Worm (Caenorhabditis elegans) whole organism, young adult: ENCODE results near the gene odr-10.

Source experiments
- B0019.2 ChIP-seq: fragments of 200-800 bp; sonication (Bioruptor generic); conservative IDR thresholded peaks from 2 replicates; pipeline ENCODE4 v1.3.6; 2022; ENCODE audit warnings: missing genetic modification reagents, missing genetic modification characterization, missing compliant biosample characterization
- F10E7.11 ChIP-seq: sonication (generic microtip); optimal IDR thresholded peaks from 2 replicates; lab custom pipeline; 2017; ENCODE audit warnings: mild to moderate bottlenecking, missing genetic modification characterization, moderate library complexity, missing compliant biosample characterization
- F33H1.4 ChIP-seq: fragments of 200-800 bp; sonication (Bioruptor generic); IDR thresholded peaks from 2 replicates; pipeline ENCODE4 v1.3.6; 2022; ENCODE audit warnings: missing genetic modification reagents, missing genetic modification characterization, missing compliant biosample characterization
- K11D2.4 ChIP-seq: fragments of 200-800 bp; sonication (Bioruptor generic); IDR thresholded peaks from 2 replicates; pipeline ENCODE4 v1.3.6; 2022; ENCODE audit warnings: missing genetic modification reagents, missing genetic modification characterization, missing compliant biosample characterization
- K12H6.12 ChIP-seq: fragments of 200-800 bp; sonication (Bioruptor generic); optimal IDR thresholded peaks from 2 replicates; lab custom pipeline; 2018; ENCODE audit warnings: mild to moderate bottlenecking, missing genetic modification characterization, missing compliant biosample characterization
- T07F8.4 ChIP-seq: sonication (generic microtip); optimal IDR thresholded peaks from 2 replicates; lab custom pipeline; 2016; ENCODE audit warnings: mild to moderate bottlenecking, missing genetic modification characterization, moderate library complexity, missing compliant biosample characterization
- T26A5.8 ChIP-seq: sonication (generic microtip); optimal IDR thresholded peaks from 2 replicates; lab custom pipeline; 2016; ENCODE audit warnings: missing genetic modification characterization, missing compliant biosample characterization
- Y95B8A.8 ChIP-seq: fragments of 200-800 bp; sonication (Bioruptor generic); IDR thresholded peaks from 2 replicates; pipeline ENCODE4 v1.3.6; 2022; ENCODE audit warnings: missing genetic modification reagents, missing genetic modification characterization, missing compliant biosample characterization
- akir-1 ChIP-seq: fragments of 200-800 bp; sonication (Bioruptor generic); optimal IDR thresholded peaks from 2 replicates; lab custom pipeline; 2018; ENCODE audit warnings: mild to moderate bottlenecking, missing genetic modification characterization, moderate library complexity, missing compliant biosample characterization
- aptf-3 ChIP-seq: fragments of 200-800 bp; sonication (Bioruptor generic); IDR thresholded peaks from 2 replicates; pipeline ENCODE4 v1.3.6; 2022; ENCODE audit warnings: missing genetic modification characterization, missing compliant biosample characterization
- atf-7 ChIP-seq: sonication (generic microtip); optimal IDR thresholded peaks from 2 replicates; lab custom pipeline; 2017; ENCODE audit warnings: mild to moderate bottlenecking, missing genetic modification characterization, missing compliant biosample characterization
- attf-3 ChIP-seq: fragments of 200-800 bp; sonication (Bioruptor generic); conservative IDR thresholded peaks from 2 replicates; pipeline ENCODE4 v1.3.6; 2022; ENCODE audit warnings: missing genetic modification reagents, missing genetic modification characterization, missing compliant biosample characterization
- ccch-3 ChIP-seq: fragments of 200-800 bp; sonication (Bioruptor generic); optimal IDR thresholded peaks from 2 replicates; lab custom pipeline; 2018; ENCODE audit warnings: mild to moderate bottlenecking, missing genetic modification characterization, missing compliant biosample characterization
- ceh-79 ChIP-seq: sonication (generic microtip); optimal IDR thresholded peaks from 2 replicates; lab custom pipeline; 2017; ENCODE audit warnings: mild to moderate bottlenecking, missing genetic modification characterization, missing compliant biosample characterization
- efl-1 ChIP-seq: fragments of 150-350 bp; optimal IDR thresholded peaks from 2 replicates; lab custom pipeline; 2014; ENCODE audit warnings: missing biosample characterization, missing genetic modification reagents, missing genetic modification characterization
- egrh-3 ChIP-seq: fragments of 200-800 bp; sonication (Bioruptor generic); IDR thresholded peaks from 2 replicates; pipeline ENCODE4 v1.3.6; 2022; ENCODE audit warnings: missing genetic modification reagents, missing genetic modification characterization, missing compliant biosample characterization
- fkh-3 ChIP-seq: sonication (generic microtip); optimal IDR thresholded peaks from 2 replicates; lab custom pipeline; 2016; ENCODE audit warnings: mild to moderate bottlenecking, missing genetic modification characterization, missing compliant biosample characterization
- him-1 ChIP-seq: sonication (generic microtip); optimal IDR thresholded peaks from 2 replicates; lab custom pipeline; 2016; ENCODE audit warnings: missing genotype, missing genetic modification reagents, missing genetic modification characterization, missing compliant biosample characterization
- hmg-20 ChIP-seq: fragments of 200-800 bp; sonication (Bioruptor generic); IDR thresholded peaks from 2 replicates; pipeline ENCODE4 v1.3.6; 2022; ENCODE audit warnings: missing genetic modification reagents, missing genetic modification characterization, missing compliant biosample characterization
- hrde-1 ChIP-seq: sonication (generic microtip); optimal IDR thresholded peaks from 2 replicates; lab custom pipeline; 2016; ENCODE audit warnings: missing genetic modification characterization, mild to moderate bottlenecking, missing compliant biosample characterization, moderate library complexity, missing genotype, missing genetic modification reagents, borderline replicate concordance
- hsf-1 ChIP-seq: fragments of 200-800 bp; sonication (Bioruptor generic); IDR thresholded peaks from 2 replicates; pipeline ENCODE4 v1.3.6; 2022; ENCODE audit warnings: missing genetic modification reagents, missing genetic modification characterization, missing compliant biosample characterization
- lsy-27 ChIP-seq: sonication (generic microtip); optimal IDR thresholded peaks from 2 replicates; lab custom pipeline; 2017; ENCODE audit warnings: missing genetic modification characterization, mild to moderate bottlenecking, missing compliant biosample characterization, antibody characterized with exemption, missing genotype, borderline replicate concordance; ENCODE audit not compliant: insufficient read depth
- mxl-1 ChIP-seq: sonication (generic microtip); optimal IDR thresholded peaks from 2 replicates; lab custom pipeline; 2016; ENCODE audit warnings: missing genetic modification characterization, missing compliant biosample characterization
- nfya-2 ChIP-seq: fragments of 200-800 bp; sonication (Bioruptor generic); IDR thresholded peaks from 2 replicates; pipeline ENCODE4 v1.3.6; 2022; ENCODE audit warnings: missing genetic modification reagents, missing genetic modification characterization, missing compliant biosample characterization
- nhr-179 ChIP-seq: sonication (generic microtip); optimal IDR thresholded peaks from 2 replicates; lab custom pipeline; 2016; ENCODE audit warnings: mild to moderate bottlenecking, missing genetic modification characterization, missing compliant biosample characterization
- nhr-27 ChIP-seq: fragments of 200-800 bp; sonication (Bioruptor generic); optimal IDR thresholded peaks from 2 replicates; lab custom pipeline; 2018; ENCODE audit warnings: mild to moderate bottlenecking, missing genetic modification characterization, moderate library complexity, missing compliant biosample characterization
- nhr-90 ChIP-seq: sonication (generic microtip); optimal IDR thresholded peaks from 2 replicates; lab custom pipeline; 2016; ENCODE audit warnings: missing genotype, mild to moderate bottlenecking, missing genetic modification characterization, missing compliant biosample characterization
- pbrm-1 ChIP-seq: fragments of 200-800 bp; sonication (Bioruptor generic); IDR thresholded peaks from 2 replicates; pipeline ENCODE4 v1.3.6; 2022; ENCODE audit warnings: missing genetic modification reagents, missing genetic modification characterization, missing compliant biosample characterization
- sea-2 ChIP-seq: fragments of 200-800 bp; sonication (Bioruptor generic); IDR thresholded peaks from 2 replicates; pipeline ENCODE4 v1.3.6; 2022; ENCODE audit warnings: missing genetic modification characterization, missing compliant biosample characterization
- snpc-1.1 ChIP-seq: sonication (generic microtip); optimal IDR thresholded peaks from 2 replicates; lab custom pipeline; 2017; ENCODE audit warnings: missing genetic modification characterization, mild to moderate bottlenecking, missing compliant biosample characterization, antibody characterized with exemption, moderate library complexity, missing genotype, missing genetic modification reagents; ENCODE audit not compliant: insufficient read depth
- snpc-4 ChIP-seq, 5 experiments: fragments of 150-350 bp in 1 of 5; sonication (generic microtip) in 4 of 5; optimal IDR thresholded peaks; 2 replicates each; lab custom pipeline; 2014 to 2018; ENCODE audit warnings: missing genetic modification characterization in 5 of 5, missing biosample characterization in 3 of 5, antibody characterized with exemption in 2 of 5, mild to moderate bottlenecking in 2 of 5, missing compliant biosample characterization in 2 of 5, missing genotype in 2 of 5, moderate library complexity in 2 of 5, missing genetic modification reagents in 1 of 5
- tbp1 ChIP-seq: fragments of 200-800 bp; sonication (Bioruptor generic); optimal IDR thresholded peaks from 2 replicates; lab custom pipeline; 2018; ENCODE audit warnings: mild to moderate bottlenecking, missing genetic modification characterization, missing compliant biosample characterization
- tbx-9 ChIP-seq: sonication (generic microtip); optimal IDR thresholded peaks from 2 replicates; lab custom pipeline; 2016; ENCODE audit warnings: borderline replicate concordance, missing genetic modification characterization, inconsistent platforms, missing compliant biosample characterization
- xnd-1 ChIP-seq: sonication (generic microtip); optimal IDR thresholded peaks from 2 replicates; lab custom pipeline; 2016; ENCODE audit warnings: missing genotype, missing genetic modification reagents, missing genetic modification characterization, missing compliant biosample characterization
- ztf-25 ChIP-seq: fragments of 200-800 bp; sonication (Bioruptor generic); IDR thresholded peaks from 2 replicates; pipeline ENCODE4 v1.3.6; 2022; ENCODE audit warnings: missing genetic modification reagents, missing genetic modification characterization, missing compliant biosample characterization
- ztf-3 ChIP-seq: fragments of 200-800 bp; sonication (Bioruptor generic); optimal IDR thresholded peaks from 2 replicates; lab custom pipeline; 2018; ENCODE audit warnings: mild to moderate bottlenecking, missing genetic modification characterization, missing compliant biosample characterization

The odr-10 gene

ce11 chrX:6899848-6900247 is 34.1 kb upstream of the odr-10 start, which contains the start of gene F14B8.4:
F14B8.4 (minus strand) TSS chrX:6899948.
- TF ChIP-seq fkh-3 (tag; lab: Kevin White, UChicago) = no peak
- TF ChIP-seq nhr-27 (tag; lab: Kevin White, UChicago) = no peak
- no peak for TF ChIP-seq mxl-1 (tag; lab: Kevin White, UChicago)
- TF ChIP-seq T07F8.4 = no peak
- no peak for TF ChIP-seq hmg-20 (GFP tag; lab: Robert Waterston, UW)
- TF ChIP-seq K11D2.4 (GFP tag; lab: Robert Waterston, UW) = no peak
- no peak for TF ChIP-seq lsy-27 (tag; lab: Kevin White, UChicago)
- TF ChIP-seq ztf-3 = no peak
- TF ChIP-seq F10E7.11 (tag; lab: Kevin White, UChicago) = no peak
- TF ChIP-seq T26A5.8 (tag; lab: Kevin White, UChicago) = no peak
- TF ChIP-seq attf-3 = no peak
- no peak for TF ChIP-seq atf-7 (tag; lab: Kevin White, UChicago)
- no peak for TF ChIP-seq B0019.2 (GFP tag; lab: Robert Waterston, UW)
- TF ChIP-seq him-1 (tag; lab: Kevin White, UChicago) = no peak

ce11 chrX:6894104-6894503 is 28.4 kb upstream of the odr-10 start:
- TF ChIP-seq nhr-90 (tag; lab: Kevin White, UChicago) = no peak
- no peak for TF ChIP-seq hsf-1
- no peak for TF ChIP-seq tbp1 (GFP tag; lab: Kevin White, UChicago)
- TF ChIP-seq snpc-4 (GFP tag; optimal IDR thresholded peaks at IDR 0.05; lab: Kevin White, UChicago) = no peak
- TF ChIP-seq snpc-4 (tag; optimal IDR thresholded peaks at IDR 0.05; lab: Kevin White, UChicago) = no peak
- no peak for TF ChIP-seq ztf-3
- TF ChIP-seq xnd-1 = no peak
- TF ChIP-seq akir-1 (GFP tag; lab: Kevin White, UChicago) = no peak
- no peak for TF ChIP-seq ccch-3 (GFP tag; lab: Kevin White, UChicago)
- no peak for TF ChIP-seq Y95B8A.8 (GFP tag; lab: Robert Waterston, UW)

ce11 chrX:6893074-6893473 is 27.3 kb upstream of the odr-10 start:
- TF ChIP-seq hrde-1 (tag; lab: Kevin White, UChicago) (no peak), F33H1.4 (GFP tag; lab: Robert Waterston, UW) (no peak), snpc-1.1 (tag; lab: Kevin White, UChicago) (no peak), nfya-2 (no peak), tbp1 (GFP tag; lab: Kevin White, UChicago) (no peak), akir-1 (GFP tag; lab: Kevin White, UChicago) (no peak), tbx-9 (tag; lab: Kevin White, UChicago) (no peak), egrh-3 (no peak), pbrm-1 (GFP tag; lab: Robert Waterston, UW) (no peak), nhr-179 (tag; lab: Kevin White, UChicago) (no peak), efl-1 (GFP tag; lab: Kevin White, UChicago) (no peak), sea-2 (GFP tag; lab: Robert Waterston, UW) (no peak), K12H6.12 (tag; lab: Kevin White, UChicago) (no peak), ceh-79 (no peak), xnd-1 (no peak), aptf-3 (GFP tag; lab: Robert Waterston, UW) (no peak), ztf-25 (no peak), lsy-27 (tag; lab: Kevin White, UChicago) (no peak)
- TF ChIP-seq, all 124 proteins: peak for 0
